Fruit fly (Drosophila melanogaster): ENCODE data around the gene CG7879.

- TF ChIP-seq usp (GFP tag; optimal IDR thresholded peaks at IDR 0.05) (no peak), pan (optimal IDR thresholded peaks at IDR 0.05) (no peak), psq (optimal IDR thresholded peaks at IDR 0.05) (no peak)
These were observed 8.9 kb upstream of the CG7879 start for dm6 chr3L:1577338-1577737.
